Fruit fly (Drosophila melanogaster) whole organism, prepupa: Measurements from ENCODE around the gene lwr.
A peak's percentile ranks its signal among the peaks of the same experiment; 100 is the strongest.

Experiments
- Blimp-1 ChIP-seq: fragments of 200-800 bp; sonication (Bioruptor generic); optimal IDR thresholded peaks from 3 replicates; lab custom pipeline; 2017; ENCODE audit warnings: missing biosample characterization, missing genetic modification characterization, mild to moderate bottlenecking, moderate library complexity, missing genetic modification reagents
- CG10631 ChIP-seq: fragments of 200-800 bp; sonication (Bioruptor generic); optimal IDR thresholded peaks from 2 replicates; lab custom pipeline; 2016; ENCODE audit warnings: missing biosample characterization, missing genetic modification characterization
- CG10669 ChIP-seq: fragments of 200-800 bp; sonication (Bioruptor generic); optimal IDR thresholded peaks from 3 replicates; lab custom pipeline; 2018; ENCODE audit warnings: missing biosample characterization, mild to moderate bottlenecking, missing genetic modification characterization, moderate library complexity
- CG15336 ChIP-seq: fragments of 200-800 bp; sonication (Bioruptor generic); IDR thresholded peaks from 2 replicates; pipeline ENCODE4 v1.3.6; 2022; ENCODE audit warnings: missing biosample characterization, missing genetic modification characterization
- CG1621 ChIP-seq: fragments of 200-800 bp; sonication (Bioruptor generic); optimal IDR thresholded peaks from 3 replicates; lab custom pipeline; 2018; ENCODE audit warnings: missing biosample characterization, mild to moderate bottlenecking, missing genetic modification characterization
- CG16779 ChIP-seq: fragments of 200-800 bp; sonication (Bioruptor generic); optimal IDR thresholded peaks from 3 replicates; lab custom pipeline; 2017; ENCODE audit warnings: missing biosample characterization, mild to moderate bottlenecking, missing genetic modification characterization
- CG3032 ChIP-seq: fragments of 200-800 bp; optimal IDR thresholded peaks from 2 replicates; lab custom pipeline; 2019; ENCODE audit warnings: missing biosample characterization, mild to moderate bottlenecking, missing genetic modification characterization, moderate library complexity
- CG3919 ChIP-seq: fragments of 200-800 bp; sonication (Bioruptor generic); optimal IDR thresholded peaks from 3 replicates; lab custom pipeline; 2016; ENCODE audit warnings: missing biosample characterization, missing genetic modification characterization
- CG6163 ChIP-seq: fragments of 200-800 bp; sonication (Bioruptor generic); IDR thresholded peaks from 3 replicates; pipeline ENCODE4 v1.3.6; 2022; ENCODE audit warnings: missing biosample characterization, missing genetic modification characterization
- CG6854 ChIP-seq: fragments of 200-800 bp; sonication (Bioruptor generic); optimal IDR thresholded peaks from 2 replicates; lab custom pipeline; 2017; ENCODE audit warnings: missing biosample characterization, mild to moderate bottlenecking, missing genetic modification characterization
- CG7368 ChIP-seq: fragments of 200-800 bp; sonication (Bioruptor generic); optimal IDR thresholded peaks from 3 replicates; lab custom pipeline; 2016; ENCODE audit warnings: missing biosample characterization, missing genetic modification characterization
- CG8119 ChIP-seq: fragments of 200-800 bp; sonication (Bioruptor generic); IDR thresholded peaks from 3 replicates; pipeline ENCODE4 v1.3.6; 2022; ENCODE audit warnings: missing biosample characterization, missing genetic modification characterization
- CG8319 ChIP-seq: fragments of 200-800 bp; sonication (Bioruptor generic); optimal IDR thresholded peaks from 3 replicates; lab custom pipeline; 2016; ENCODE audit warnings: missing biosample characterization, missing genetic modification characterization
- Eip78C ChIP-seq: fragments of 200-800 bp; sonication (Bioruptor generic); peaks from one replicate; lab custom pipeline; 2016; ENCODE audit warnings: missing biosample characterization, missing genetic modification characterization
- Ets21C ChIP-seq: fragments of 200-800 bp; sonication (Bioruptor generic); optimal IDR thresholded peaks from 3 replicates; lab custom pipeline; 2016; ENCODE audit warnings: missing biosample characterization, missing genetic modification characterization
- Hr39 ChIP-seq: fragments of 200-800 bp; sonication (Bioruptor generic); optimal IDR thresholded peaks from 2 replicates; lab custom pipeline; 2016; ENCODE audit warnings: missing biosample characterization, missing genetic modification characterization
- Hr4 ChIP-seq: fragments of 200-800 bp; sonication (Bioruptor generic); optimal IDR thresholded peaks from 3 replicates; lab custom pipeline; 2016; ENCODE audit warnings: missing biosample characterization, missing genetic modification characterization
- Lpt ChIP-seq: fragments of 200-800 bp; sonication (Bioruptor generic); optimal IDR thresholded peaks from 3 replicates; lab custom pipeline; 2016; ENCODE audit warnings: missing biosample characterization, missing genetic modification characterization
- Met ChIP-seq: fragments of 200-800 bp; sonication (Bioruptor generic); optimal IDR thresholded peaks from 3 replicates; lab custom pipeline; 2016; ENCODE audit warnings: missing biosample characterization, missing genetic modification characterization
- OdsH ChIP-seq: fragments of 200-800 bp; sonication (Bioruptor generic); optimal IDR thresholded peaks from 3 replicates; lab custom pipeline; 2016; ENCODE audit warnings: missing biosample characterization, missing genetic modification characterization
- Sox102F ChIP-seq: fragments of 200-800 bp; sonication (Bioruptor generic); optimal IDR thresholded peaks from 2 replicates; lab custom pipeline; 2016; ENCODE audit warnings: missing biosample characterization, mild to moderate bottlenecking, missing genetic modification characterization
- Sox14 ChIP-seq: fragments of 200-800 bp; sonication (Bioruptor generic); optimal IDR thresholded peaks from 3 replicates; lab custom pipeline; 2016; ENCODE audit warnings: missing biosample characterization, missing genetic modification characterization
- Sox15 ChIP-seq: fragments of 200-800 bp; sonication (Bioruptor generic); optimal IDR thresholded peaks from 3 replicates; lab custom pipeline; 2016; ENCODE audit warnings: missing biosample characterization, missing genetic modification characterization
- achi ChIP-seq: fragments of 200-800 bp; sonication (Bioruptor generic); optimal IDR thresholded peaks from 3 replicates; lab custom pipeline; 2016; ENCODE audit warnings: missing biosample characterization, missing genetic modification characterization
- dac ChIP-seq: fragments of 200-800 bp; sonication (Bioruptor generic); optimal IDR thresholded peaks from 2 replicates; lab custom pipeline; 2017; ENCODE audit warnings: missing biosample characterization, mild to moderate bottlenecking, missing genetic modification characterization
- eg ChIP-seq: fragments of 200-800 bp; sonication (Bioruptor generic); IDR thresholded peaks from 3 replicates; pipeline ENCODE4 v1.3.6; 2022; ENCODE audit warnings: missing biosample characterization, missing genetic modification characterization
- fd59A ChIP-seq: fragments of 200-800 bp; sonication (Bioruptor generic); optimal IDR thresholded peaks from 2 replicates; lab custom pipeline; 2017; ENCODE audit warnings: missing biosample characterization, mild to moderate bottlenecking, missing genetic modification characterization, missing genetic modification reagents
- fd85E ChIP-seq: fragments of 200-800 bp; sonication (Bioruptor generic); optimal IDR thresholded peaks from 3 replicates; lab custom pipeline; 2016; ENCODE audit warnings: missing biosample characterization, missing genetic modification characterization
- fkh ChIP-seq: fragments of 200-800 bp; sonication (Bioruptor generic); optimal IDR thresholded peaks from 3 replicates; lab custom pipeline; 2017; ENCODE audit warnings: missing biosample characterization, mild to moderate bottlenecking, missing genetic modification characterization, moderate library complexity
- pdm3 ChIP-seq: fragments of 200-800 bp; sonication (Bioruptor generic); optimal IDR thresholded peaks from 3 replicates; lab custom pipeline; 2016; ENCODE audit warnings: missing biosample characterization, missing genetic modification characterization
- ss ChIP-seq, 2 experiments: fragments of 200-800 bp; sonication (Bioruptor generic); optimal IDR thresholded peaks; 2 replicates in 1 of 2; 3 replicates in 1 of 2; lab custom pipeline; 2017 to 2018; ENCODE audit warnings: mild to moderate bottlenecking in 2 of 2, missing biosample characterization in 2 of 2, missing genetic modification characterization in 2 of 2, moderate library complexity in 1 of 2
- svp ChIP-seq: fragments of 200-800 bp; sonication (Bioruptor generic); peaks from one replicate; lab custom pipeline; 2016; ENCODE audit warnings: missing biosample characterization, missing genetic modification characterization
- vri ChIP-seq: fragments of 200-800 bp; sonication (Bioruptor generic); optimal IDR thresholded peaks from 3 replicates; lab custom pipeline; 2016; ENCODE audit warnings: missing biosample characterization, mild to moderate bottlenecking, missing genetic modification characterization

The lwr gene

dm6 chr2L:510534-511014, 31.8 kb downstream of the lwr start (continued):
- peak; percentile 92 for TF ChIP-seq Sox102F (GFP tag; lab: Kevin White, UChicago)
- peak; percentile 65 for TF ChIP-seq CG3919 (GFP tag; lab: Kevin White, UChicago)
- peak; percentile 85 for TF ChIP-seq CG16779 (tag; lab: Kevin White, UChicago)
- peak; percentile 75 for TF ChIP-seq CG7368 (GFP tag; lab: Kevin White, UChicago)
- TF ChIP-seq CG8319 (GFP tag; lab: Kevin White, UChicago) = peak; percentile 55
- no peak for TF ChIP-seq Hr39 (GFP tag; lab: Kevin White, UChicago)
- TF ChIP-seq CG10669 (GFP tag; lab: Kevin White, UChicago) = peak; percentile 88
- no peak for TF ChIP-seq Hr4 (GFP tag; lab: Kevin White, UChicago)
- no peak for TF ChIP-seq Ets21C (GFP tag; lab: Kevin White, UChicago)
- peak; percentile 98 for TF ChIP-seq fkh (GFP tag; lab: Kevin White, UChicago)
- peak; percentile 92 for TF ChIP-seq svp (GFP tag; lab: Kevin White, UChicago)
- peak; percentile 96 for TF ChIP-seq ss (GFP tag; optimal IDR thresholded peaks at IDR 0.05; lab: Kevin White, UChicago)
- TF ChIP-seq eg (GFP tag; lab: Robert Waterston, UW) = peak; percentile 43; the same call in 2 of the 3 replicates
- peak; percentile 58 for TF ChIP-seq CG10631 (GFP tag; lab: Kevin White, UChicago)

- peak; percentile 15; the same call in 1 of the 2 replicates for TF ChIP-seq CG15336 (GFP tag; lab: Robert Waterston, UW)
- TF ChIP-seq CG6163 (GFP tag; lab: Robert Waterston, UW) = peak; percentile 37; the same call in 1 of the 3 replicates
- peak; percentile 20 to 41 for TF ChIP-seq ss (GFP tag; optimal IDR thresholded peaks at IDR 0.05; lab: Kevin White, UChicago)
- TF ChIP-seq CG8119 = no peak
- no peak for TF ChIP-seq Blimp-1 (GFP tag; lab: Kevin White, UChicago)
- TF ChIP-seq OdsH (GFP tag; lab: Kevin White, UChicago) = no peak
- TF ChIP-seq eg (GFP tag; lab: Robert Waterston, UW) = 0 out of 3 replicates have a peak, but pooled peaks have one; percentile 23
- peak; percentile 8 for TF ChIP-seq CG3032
- TF ChIP-seq, all 60 proteins: peak for 5
These were observed 35.2 kb downstream of the lwr start for dm6 chr2L:507169-507568.

dm6 chr2L:506443-506842, 35.9 kb downstream of the lwr start:
- TF ChIP-seq svp (GFP tag; lab: Kevin White, UChicago) (peak; percentile 45), fd59A (GFP tag; lab: Kevin White, UChicago) (no peak), CG7368 (GFP tag; lab: Kevin White, UChicago) (no peak)

dm6 chr2L:505009-505408, 37.4 kb downstream of the lwr start:
- TF ChIP-seq Sox102F (GFP tag; lab: Kevin White, UChicago) (no peak), svp (GFP tag; lab: Kevin White, UChicago) (peak; percentile 1)

- no peak for TF ChIP-seq Blimp-1 (GFP tag; lab: Kevin White, UChicago)
- no peak for TF ChIP-seq dac
- TF ChIP-seq svp (GFP tag; lab: Kevin White, UChicago) = peak; percentile 86
- TF ChIP-seq CG8319 (GFP tag; lab: Kevin White, UChicago) = no peak
These were observed 40.8 kb downstream of the lwr start for dm6 chr2L:501622-502021.

dm6 chr2L:499939-500338, 42.4 kb downstream of the lwr start:
- TF ChIP-seq CG7368 (GFP tag; lab: Kevin White, UChicago) (no peak), CG6163 (GFP tag; lab: Robert Waterston, UW) (0 out of 3 replicates have a peak, but pooled peaks have one; percentile 20), eg (GFP tag; lab: Robert Waterston, UW) (0 out of 3 replicates have a peak, but pooled peaks have one; percentile 10), Met (GFP tag; lab: Kevin White, UChicago) (no peak), svp (GFP tag; lab: Kevin White, UChicago) (peak; percentile 61), Hr4 (GFP tag; lab: Kevin White, UChicago) (no peak), CG1621 (tag; lab: Kevin White, UChicago) (no peak), Sox14 (no peak), fd59A (GFP tag; lab: Kevin White, UChicago) (no peak), Eip78C (GFP tag; lab: Kevin White, UChicago) (peak; percentile 44), vri (no peak), fkh (GFP tag; lab: Kevin White, UChicago) (no peak), pdm3 (no peak), Sox15 (no peak), CG6854 (GFP tag; lab: Kevin White, UChicago) (peak; percentile 31), ss (GFP tag; optimal IDR thresholded peaks at IDR 0.05; lab: Kevin White, UChicago) (peak in 1 of 2 experiments; percentile 85), fd85E (GFP tag; lab: Kevin White, UChicago) (no peak), Lpt (GFP tag; lab: Kevin White, UChicago) (no peak), achi (GFP tag; lab: Kevin White, UChicago) (no peak)
